Fruit fly (Drosophila melanogaster): ENCODE data around the gene Tcs6.

- no peak for TF ChIP-seq h (optimal IDR thresholded peaks at IDR 0.05)
- no peak for TF ChIP-seq psq (optimal IDR thresholded peaks at IDR 0.05)
Measured at dm6 chr3R:26105407-26105806, 47.4 kb upstream of the Tcs6 start.
